Fruit fly (Drosophila melanogaster): ENCODE data around the gene Bhmt.
A peak's percentile ranks its signal among the peaks of the same experiment; 100 is the strongest.

DNA sequence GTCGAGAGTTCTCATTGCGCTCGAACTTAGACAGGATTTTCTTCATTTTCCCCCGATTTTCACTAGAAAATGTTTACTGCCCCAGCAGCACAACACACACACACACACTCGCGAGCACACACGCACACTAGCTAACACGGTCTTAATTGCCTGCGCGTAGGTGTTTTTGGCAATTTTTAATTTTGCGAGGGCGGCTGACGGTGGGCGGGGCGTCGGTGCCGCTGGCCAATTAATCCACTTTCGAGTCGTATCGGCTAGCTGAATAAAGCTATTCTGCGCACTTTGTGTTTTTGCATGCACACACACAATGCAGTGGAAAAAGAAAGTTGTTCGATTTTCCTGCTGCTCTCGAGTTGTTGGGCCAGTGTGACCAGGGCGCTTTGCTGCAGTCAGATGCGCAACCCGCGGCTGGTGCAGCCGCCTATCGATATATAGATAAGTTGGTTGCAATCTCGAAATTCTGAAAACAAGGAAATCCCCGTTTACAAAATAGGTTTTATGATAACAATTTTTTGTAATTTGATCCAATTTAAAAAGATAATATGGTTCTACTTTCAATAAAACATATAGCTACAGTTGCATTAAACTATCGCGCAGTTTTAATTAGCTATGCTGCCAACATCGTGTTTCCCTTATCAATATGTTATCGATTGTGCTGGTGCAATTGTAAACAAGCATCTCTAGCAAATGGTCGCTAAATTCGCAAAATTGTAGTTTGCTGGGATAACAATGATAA, 11.4 kb upstream of the Bhmt start, which contains the start of the genes Nak and Tango6:
- TF ChIP-seq sage (GFP tag; optimal IDR thresholded peaks at IDR 0.05): no peak
- TF ChIP-seq Myc (optimal IDR thresholded peaks at IDR 0.05): peak; percentile 78
- TF ChIP-seq pan (optimal IDR thresholded peaks at IDR 0.05): no peak
- TF ChIP-seq CG32264 (GFP tag; optimal IDR thresholded peaks at IDR 0.05): no peak
- peak; percentile 11 for TF ChIP-seq OdsH (GFP tag; optimal IDR thresholded peaks at IDR 0.05)
- no peak for TF ChIP-seq usp (GFP tag; optimal IDR thresholded peaks at IDR 0.05)
- TF ChIP-seq CrebA (GFP tag; optimal IDR thresholded peaks at IDR 0.05; ENCODE audit: borderline replicate concordance): no peak
- no peak for TF ChIP-seq Hr78 (GFP tag; optimal IDR thresholded peaks at IDR 0.05)
- TF ChIP-seq Sp1 (GFP tag; optimal IDR thresholded peaks at IDR 0.05): peak; percentile 51
- TF ChIP-seq Abd-B (GFP tag; optimal IDR thresholded peaks at IDR 0.05): no peak
- TF ChIP-seq CG9705 (GFP tag; optimal IDR thresholded peaks at IDR 0.05): peak; percentile 29
- peak; percentile 60 for TF ChIP-seq h (GFP tag; optimal IDR thresholded peaks at IDR 0.05)
- peak; percentile 15 for TF ChIP-seq psq (GFP tag; optimal IDR thresholded peaks at IDR 0.05)
- no peak for TF ChIP-seq Dfd (GFP tag; optimal IDR thresholded peaks at IDR 0.05)

All from whole organism, wandering third instar larva.